Worm (Caenorhabditis elegans) whole organism, early embryonic: ENCODE measurements around the gene egl-47.

ENCODE experiments used
- B0310.2 ChIP-seq: sonication (generic microtip); optimal IDR thresholded peaks from 2 replicates; lab custom pipeline; 2016; ENCODE audit warnings: mild to moderate bottlenecking, missing genetic modification characterization, missing compliant biosample characterization
- F13C5.2 ChIP-seq: sonication (generic microtip); optimal IDR thresholded peaks from 2 replicates; lab custom pipeline; 2017; ENCODE audit warnings: mild to moderate bottlenecking, missing genetic modification characterization, inconsistent platforms, missing compliant biosample characterization
- aly-1 ChIP-seq: sonication (generic microtip); optimal IDR thresholded peaks from 2 replicates; lab custom pipeline; 2016; ENCODE audit warnings: missing genetic modification characterization, missing compliant biosample characterization
- ama-1 ChIP-seq: fragments of 150-350 bp; optimal IDR thresholded peaks from 2 replicates; lab custom pipeline; 2014
- ceh-13 ChIP-seq: fragments of 200-800 bp; sonication (Bioruptor generic); optimal IDR thresholded peaks from 2 replicates; lab custom pipeline; 2018; ENCODE audit warnings: mild to moderate bottlenecking, missing genetic modification characterization, missing compliant biosample characterization
- ceh-36 ChIP-seq: sonication (generic microtip); optimal IDR thresholded peaks from 2 replicates; lab custom pipeline; 2016; ENCODE audit warnings: missing genetic modification characterization, inconsistent platforms, missing compliant biosample characterization
- ets-7 ChIP-seq: sonication (generic microtip); optimal IDR thresholded peaks from 2 replicates; lab custom pipeline; 2016; ENCODE audit warnings: missing genotype, missing genetic modification characterization, missing compliant biosample characterization
- flt-1 ChIP-seq: fragments of 200-800 bp; sonication (Bioruptor generic); IDR thresholded peaks from 2 replicates; pipeline ENCODE4 v1.3.6; 2022; ENCODE audit warnings: missing genetic modification characterization, missing compliant biosample characterization
- hmbx-1 ChIP-seq: sonication (generic microtip); optimal IDR thresholded peaks from 2 replicates; lab custom pipeline; 2016; ENCODE audit warnings: mild to moderate bottlenecking, missing genetic modification characterization, missing compliant biosample characterization
- hmg-4 ChIP-seq: fragments of 200-800 bp; sonication (Bioruptor generic); optimal IDR thresholded peaks from 2 replicates; lab custom pipeline; 2018; ENCODE audit warnings: mild to moderate bottlenecking, missing genetic modification characterization, missing compliant biosample characterization
- hnd-1 ChIP-seq: sonication (generic microtip); optimal IDR thresholded peaks from 2 replicates; lab custom pipeline; 2016; ENCODE audit warnings: missing genetic modification characterization, missing compliant biosample characterization
- pes-1 ChIP-seq: fragments of 200-800 bp; sonication (Bioruptor generic); IDR thresholded peaks from 2 replicates; pipeline ENCODE4 v1.3.6; 2022; ENCODE audit warnings: missing genetic modification reagents, missing genetic modification characterization, missing compliant biosample characterization
- scrt-1 ChIP-seq: fragments of 200-800 bp; sonication (Bioruptor generic); IDR thresholded peaks from 2 replicates; pipeline ENCODE4 v1.3.6; 2022; ENCODE audit warnings: missing genetic modification characterization, missing compliant biosample characterization
- sea-1 ChIP-seq: fragments of 200-800 bp; sonication (Bioruptor generic); conservative IDR thresholded peaks from 2 replicates; pipeline ENCODE4 v1.3.6; 2022; ENCODE audit warnings: missing genetic modification characterization, missing compliant biosample characterization
- tbx-11 ChIP-seq: fragments of 200-800 bp; sonication (Bioruptor generic); IDR thresholded peaks from 2 replicates; pipeline ENCODE4 v1.3.6; 2022; ENCODE audit warnings: missing genetic modification characterization, missing compliant biosample characterization
- tbx-37 ChIP-seq: fragments of 200-800 bp; sonication (Bioruptor generic); conservative IDR thresholded peaks from 2 replicates; pipeline ENCODE4 v1.3.6; 2022; ENCODE audit warnings: missing genetic modification reagents, missing genetic modification characterization, missing compliant biosample characterization
- tra-4 ChIP-seq: sonication (generic microtip); optimal IDR thresholded peaks from 2 replicates; lab custom pipeline; 2017; ENCODE audit warnings: missing genetic modification characterization, missing compliant biosample characterization

egl-47 gene

ce11 chrV:9899278-9899677 is at the start of gene egl-47:
Gene egl-47 (plus strand): TSS chrV:9899578.
- TF ChIP-seq ets-7 (tag; lab: Kevin White, UChicago) (no peak), aly-1 (tag; lab: Kevin White, UChicago) (no peak), tbx-37 (GFP tag; lab: Robert Waterston, UW) (no peak), F13C5.2 (tag; lab: Kevin White, UChicago) (no peak), flt-1 (GFP tag; lab: Robert Waterston, UW) (no peak), hmg-4 (GFP tag; lab: Kevin White, UChicago) (no peak), ceh-13 (no peak), tbx-11 (GFP tag; lab: Robert Waterston, UW) (no peak), ama-1 (lab: Kevin White, UChicago) (no peak), hnd-1 (tag; lab: Kevin White, UChicago) (no peak), scrt-1 (GFP tag; lab: Robert Waterston, UW) (no peak), sea-1 (no peak), B0310.2 (tag; lab: Kevin White, UChicago) (no peak)

ce11 chrV:9853801-9854200 is 45.6 kb upstream of the egl-47 start:
- TF ChIP-seq hnd-1 (tag; lab: Kevin White, UChicago) (no peak), aly-1 (tag; lab: Kevin White, UChicago) (no peak), B0310.2 (tag; lab: Kevin White, UChicago) (no peak), ceh-36 (no peak), scrt-1 (GFP tag; lab: Robert Waterston, UW) (no peak), sea-1 (no peak), pes-1 (GFP tag; lab: Robert Waterston, UW) (no peak), hmg-4 (GFP tag; lab: Kevin White, UChicago) (no peak), ceh-13 (no peak), F13C5.2 (tag; lab: Kevin White, UChicago) (no peak), tra-4 (tag; lab: Kevin White, UChicago) (no peak), tbx-37 (GFP tag; lab: Robert Waterston, UW) (no peak), flt-1 (GFP tag; lab: Robert Waterston, UW) (no peak)

- TF ChIP-seq hmg-4 (GFP tag; lab: Kevin White, UChicago) (no peak), pes-1 (GFP tag; lab: Robert Waterston, UW) (no peak), tbx-37 (GFP tag; lab: Robert Waterston, UW) (no peak), flt-1 (GFP tag; lab: Robert Waterston, UW) (no peak), ets-7 (tag; lab: Kevin White, UChicago) (no peak), aly-1 (tag; lab: Kevin White, UChicago) (peak; percentile 24), tbx-11 (GFP tag; lab: Robert Waterston, UW) (no peak), hnd-1 (tag; lab: Kevin White, UChicago) (no peak), ama-1 (lab: Kevin White, UChicago) (no peak), ceh-36 (no peak), scrt-1 (GFP tag; lab: Robert Waterston, UW) (no peak), tra-4 (tag; lab: Kevin White, UChicago) (no peak), ceh-13 (no peak), hmbx-1 (no peak), B0310.2 (tag; lab: Kevin White, UChicago) (peak; percentile 35), F13C5.2 (tag; lab: Kevin White, UChicago) (no peak), sea-1 (no peak)
Observed at ce11 chrV:9855920-9856852, 43.2 kb upstream of the egl-47 start.

ce11 chrV:9856978-9857377 is 42.4 kb upstream of the egl-47 start:
- TF ChIP-seq hnd-1 (tag; lab: Kevin White, UChicago) (no peak), ama-1 (lab: Kevin White, UChicago) (no peak), tbx-37 (GFP tag; lab: Robert Waterston, UW) (no peak), hmbx-1 (no peak), ets-7 (tag; lab: Kevin White, UChicago) (no peak), scrt-1 (GFP tag; lab: Robert Waterston, UW) (no peak), F13C5.2 (tag; lab: Kevin White, UChicago) (no peak), tra-4 (tag; lab: Kevin White, UChicago) (no peak)

- TF ChIP-seq tra-4 (tag; lab: Kevin White, UChicago): no peak
- no peak for TF ChIP-seq flt-1 (GFP tag; lab: Robert Waterston, UW)
- TF ChIP-seq hmg-4 (GFP tag; lab: Kevin White, UChicago): no peak
- TF ChIP-seq aly-1 (tag; lab: Kevin White, UChicago): no peak
- TF ChIP-seq ets-7 (tag; lab: Kevin White, UChicago): no peak
- TF ChIP-seq B0310.2 (tag; lab: Kevin White, UChicago): no peak
- TF ChIP-seq sea-1: no peak
- no peak for TF ChIP-seq scrt-1 (GFP tag; lab: Robert Waterston, UW)
- no peak for TF ChIP-seq F13C5.2 (tag; lab: Kevin White, UChicago)
- TF ChIP-seq ceh-36: no peak
- TF ChIP-seq ama-1 (lab: Kevin White, UChicago): no peak
- no peak for TF ChIP-seq pes-1 (GFP tag; lab: Robert Waterston, UW)
- no peak for TF ChIP-seq tbx-11 (GFP tag; lab: Robert Waterston, UW)
- TF ChIP-seq tbx-37 (GFP tag; lab: Robert Waterston, UW): no peak
Observed at ce11 chrV:9859863-9860262, 39.5 kb upstream of the egl-47 start, which contains the start of gene lsy-12. Gene lsy-12 (minus strand): TSS chrV:9859963.

ce11 chrV:9860337-9860736 is 39.0 kb upstream of the egl-47 start:
- TF ChIP-seq tbx-11 (GFP tag; lab: Robert Waterston, UW): no peak

ce11 chrV:9868311-9868710 is 31.1 kb upstream of the egl-47 start, which contains the start of gene srab-17:
Gene srab-17 (minus strand): TSS chrV:9868411.
- TF ChIP-seq ceh-13 (no peak), ceh-36 (no peak), scrt-1 (GFP tag; lab: Robert Waterston, UW) (no peak), tbx-37 (GFP tag; lab: Robert Waterston, UW) (no peak), flt-1 (GFP tag; lab: Robert Waterston, UW) (no peak), B0310.2 (tag; lab: Kevin White, UChicago) (no peak), tra-4 (tag; lab: Kevin White, UChicago) (no peak), hmg-4 (GFP tag; lab: Kevin White, UChicago) (no peak), ets-7 (tag; lab: Kevin White, UChicago) (no peak), aly-1 (tag; lab: Kevin White, UChicago) (no peak), tbx-11 (GFP tag; lab: Robert Waterston, UW) (no peak), pes-1 (GFP tag; lab: Robert Waterston, UW) (no peak), sea-1 (no peak), hmbx-1 (no peak), F13C5.2 (tag; lab: Kevin White, UChicago) (no peak), hnd-1 (tag; lab: Kevin White, UChicago) (no peak), ama-1 (lab: Kevin White, UChicago) (no peak)
